Worm (Caenorhabditis elegans): Measurements from ENCODE around the gene cyp-25A1.

DNA sequence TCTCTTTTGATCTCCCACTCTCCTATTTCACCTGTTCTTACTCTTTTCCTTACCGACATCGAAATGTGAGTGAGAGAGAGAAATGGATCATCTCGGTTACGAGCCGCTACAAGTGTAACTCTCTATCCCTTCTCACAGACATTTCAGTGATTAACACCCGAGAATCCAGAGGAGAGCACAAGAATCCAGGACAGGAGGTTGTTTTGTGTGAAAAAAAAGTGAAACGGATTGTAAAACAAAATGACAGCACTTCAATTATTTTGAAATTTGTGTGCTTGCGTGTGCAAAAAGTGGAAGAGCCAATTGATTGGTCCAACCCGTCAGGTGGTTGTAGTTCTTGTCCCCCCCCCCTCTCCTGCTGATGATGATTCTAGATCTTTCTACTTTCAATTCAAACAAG lies 49.5 kb upstream of the cyp-25A1 start:
- TF ChIP-seq ama-1 (optimal IDR thresholded peaks at IDR 0.05), result no peak
- no peak for TF ChIP-seq nhr-77 (tag; optimal IDR thresholded peaks at IDR 0.05)
- no peak for TF ChIP-seq nhr-237 (tag; optimal IDR thresholded peaks at IDR 0.05)
- no peak for TF ChIP-seq fos-1 (tag; optimal IDR thresholded peaks at IDR 0.05)
- no peak for TF ChIP-seq snpc-4 (tag; optimal IDR thresholded peaks at IDR 0.05)
- TF ChIP-seq crh-2 (tag; optimal IDR thresholded peaks at IDR 0.05), result peak; percentile 24
